Worm (Caenorhabditis elegans): ENCODE results near the gene col-123.

ce11 chrIV:9821621-9822020, at the start of gene col-123:
- TF ChIP-seq ZK546.5 (tag; optimal IDR thresholded peaks at IDR 0.05) (no peak), egl-27 (tag; optimal IDR thresholded peaks at IDR 0.05) (no peak), tbx-2 (tag; optimal IDR thresholded peaks at IDR 0.05) (no peak), fkh-10 (GFP tag; optimal IDR thresholded peaks at IDR 0.05) (no peak), fos-1 (tag; optimal IDR thresholded peaks at IDR 0.05) (no peak)

All from whole organism, L3 larva.